Worm (Caenorhabditis elegans) whole organism, late embryonic: ENCODE measurements around the gene sru-48.
A peak's percentile ranks its signal among the peaks of the same experiment; 100 is the strongest.

Source experiments
- C08G9.2 ChIP-seq: sonication (generic microtip); optimal IDR thresholded peaks from 2 replicates; lab custom pipeline; 2016; ENCODE audit warnings: mild to moderate bottlenecking, missing genetic modification characterization, moderate library complexity, missing compliant biosample characterization
- C38D4.7 ChIP-seq: fragments of 200-800 bp; sonication (Bioruptor generic); optimal IDR thresholded peaks from 2 replicates; lab custom pipeline; 2018; ENCODE audit warnings: mild to moderate bottlenecking, missing genetic modification characterization, moderate library complexity, missing compliant biosample characterization
- T23F11.4 ChIP-seq: fragments of 200-800 bp; sonication (Bioruptor generic); optimal IDR thresholded peaks from 2 replicates; lab custom pipeline; 2018; ENCODE audit warnings: mild to moderate bottlenecking, missing genetic modification characterization, missing compliant biosample characterization
- Y22D7AL.16 ChIP-seq: sonication (generic microtip); optimal IDR thresholded peaks from 2 replicates; lab custom pipeline; 2016; ENCODE audit warnings: missing genetic modification characterization, missing compliant biosample characterization
- ceh-18 ChIP-seq: sonication (generic microtip); optimal IDR thresholded peaks from 2 replicates; lab custom pipeline; 2016; ENCODE audit warnings: missing genetic modification characterization, missing compliant biosample characterization
- ceh-19 ChIP-seq: fragments of 200-800 bp; sonication (Bioruptor generic); optimal IDR thresholded peaks from 2 replicates; lab custom pipeline; 2018; ENCODE audit warnings: mild to moderate bottlenecking, missing genetic modification characterization, missing compliant biosample characterization
- ceh-22 ChIP-seq: sonication (generic microtip); optimal IDR thresholded peaks from 2 replicates; lab custom pipeline; 2017; ENCODE audit warnings: missing biosample characterization, missing genetic modification characterization
- ceh-24 ChIP-seq: sonication (generic microtip); optimal IDR thresholded peaks from 2 replicates; lab custom pipeline; 2016; ENCODE audit warnings: mild to moderate bottlenecking, missing genetic modification characterization, missing compliant biosample characterization
- ceh-31 ChIP-seq: sonication (generic microtip); optimal IDR thresholded peaks from 2 replicates; lab custom pipeline; 2016; ENCODE audit warnings: missing genetic modification characterization, missing compliant biosample characterization
- ceh-34 ChIP-seq: sonication (generic microtip); optimal IDR thresholded peaks from 2 replicates; lab custom pipeline; 2016; ENCODE audit warnings: mild to moderate bottlenecking, missing genetic modification characterization, missing compliant biosample characterization
- ceh-48 ChIP-seq: sonication (generic microtip); optimal IDR thresholded peaks from 2 replicates; lab custom pipeline; 2016; ENCODE audit warnings: missing genetic modification characterization, inconsistent platforms, missing compliant biosample characterization
- ceh-6 ChIP-seq: fragments of 200-800 bp; sonication (Bioruptor generic); optimal IDR thresholded peaks from 2 replicates; lab custom pipeline; 2018; ENCODE audit warnings: mild to moderate bottlenecking, missing genetic modification characterization, missing compliant biosample characterization
- che-1 ChIP-seq: sonication (generic microtip); optimal IDR thresholded peaks from 2 replicates; lab custom pipeline; 2016; ENCODE audit warnings: mild to moderate bottlenecking, missing genetic modification characterization, missing compliant biosample characterization
- dmd-4 ChIP-seq: sonication (generic microtip); optimal IDR thresholded peaks from 2 replicates; lab custom pipeline; 2016; ENCODE audit warnings: borderline replicate concordance, missing genetic modification characterization, missing compliant biosample characterization
- elt-4 ChIP-seq: sonication (generic microtip); optimal IDR thresholded peaks from 2 replicates; lab custom pipeline; 2016; ENCODE audit warnings: missing genetic modification characterization, missing compliant biosample characterization
- fax-1 ChIP-seq: sonication (generic microtip); optimal IDR thresholded peaks from 2 replicates; lab custom pipeline; 2016; ENCODE audit warnings: missing genotype, missing genetic modification characterization, missing compliant biosample characterization
- hlh-13 ChIP-seq: fragments of 200-800 bp; sonication (Bioruptor generic); optimal IDR thresholded peaks from 2 replicates; lab custom pipeline; 2018; ENCODE audit warnings: mild to moderate bottlenecking, missing genetic modification characterization, missing compliant biosample characterization
- hlh-30 ChIP-seq: sonication (generic microtip); optimal IDR thresholded peaks from 2 replicates; lab custom pipeline; 2017; ENCODE audit warnings: antibody characterized with exemption, missing genetic modification characterization, missing compliant biosample characterization; ENCODE audit not compliant: insufficient read depth
- lim-6 ChIP-seq: sonication (generic microtip); optimal IDR thresholded peaks from 2 replicates; lab custom pipeline; 2016; ENCODE audit warnings: missing genetic modification characterization, missing compliant biosample characterization
- lin-11 ChIP-seq: fragments of 200-800 bp; sonication (Bioruptor generic); optimal IDR thresholded peaks from 2 replicates; lab custom pipeline; 2018; ENCODE audit warnings: mild to moderate bottlenecking, missing genetic modification characterization, missing compliant biosample characterization
- nfya-1 ChIP-seq: sonication (generic microtip); optimal IDR thresholded peaks from 2 replicates; lab custom pipeline; 2017; ENCODE audit warnings: missing genetic modification characterization, mild to moderate bottlenecking, missing compliant biosample characterization, antibody characterized with exemption, moderate library complexity
- nhr-11 ChIP-seq: fragments of 150-350 bp; optimal IDR thresholded peaks from 2 replicates; lab custom pipeline; 2014; ENCODE audit warnings: missing biosample characterization, missing genetic modification characterization
- nhr-232 ChIP-seq: sonication (generic microtip); optimal IDR thresholded peaks from 2 replicates; lab custom pipeline; 2016; ENCODE audit warnings: missing genetic modification characterization, missing compliant biosample characterization
- npax-4 ChIP-seq: sonication (generic microtip); optimal IDR thresholded peaks from 2 replicates; lab custom pipeline; 2016; ENCODE audit warnings: missing genetic modification characterization, missing compliant biosample characterization
- odd-2 ChIP-seq: sonication (generic microtip); optimal IDR thresholded peaks from 2 replicates; lab custom pipeline; 2017; ENCODE audit warnings: antibody characterized with exemption, mild to moderate bottlenecking, missing genetic modification characterization, missing compliant biosample characterization
- pha-4 ChIP-seq: fragments of 150-350 bp; optimal IDR thresholded peaks from 2 replicates; lab custom pipeline; 2018; ENCODE audit warnings: missing biosample characterization, missing genetic modification reagents, missing genetic modification characterization
- pqm-1 ChIP-seq: sonication (generic microtip); optimal IDR thresholded peaks from 2 replicates; lab custom pipeline; 2016; ENCODE audit warnings: missing genetic modification characterization, missing compliant biosample characterization
- pros-1 ChIP-seq: fragments of 150-350 bp; optimal IDR thresholded peaks from 2 replicates; lab custom pipeline; 2014; ENCODE audit warnings: missing biosample characterization, missing genetic modification reagents, missing genetic modification characterization
- ref-2 ChIP-seq: sonication (generic microtip); optimal IDR thresholded peaks from 2 replicates; lab custom pipeline; 2016; ENCODE audit warnings: missing genetic modification characterization, missing compliant biosample characterization
- rnt-1 ChIP-seq: sonication (generic microtip); optimal IDR thresholded peaks from 2 replicates; lab custom pipeline; 2016; ENCODE audit warnings: missing genetic modification characterization, missing compliant biosample characterization
- syd-9 ChIP-seq: sonication (generic microtip); optimal IDR thresholded peaks from 2 replicates; lab custom pipeline; 2016; ENCODE audit warnings: mild to moderate bottlenecking, missing genetic modification characterization, moderate library complexity, missing compliant biosample characterization
- tbx-7 ChIP-seq: sonication (generic microtip); optimal IDR thresholded peaks from 2 replicates; lab custom pipeline; 2016; ENCODE audit warnings: missing genotype, missing genetic modification characterization, missing compliant biosample characterization
- ttx-3 ChIP-seq: sonication (generic microtip); optimal IDR thresholded peaks from 2 replicates; lab custom pipeline; 2016; ENCODE audit warnings: missing genetic modification reagents, missing genetic modification characterization, missing compliant biosample characterization
- unc-55 ChIP-seq: sonication (generic microtip); optimal IDR thresholded peaks from 2 replicates; lab custom pipeline; 2017; ENCODE audit warnings: missing biosample characterization, missing genetic modification reagents, missing genetic modification characterization
- unc-86 ChIP-seq: sonication (generic microtip); optimal IDR thresholded peaks from 2 replicates; lab custom pipeline; 2016; ENCODE audit warnings: missing genetic modification characterization, missing compliant biosample characterization
- zip-5 ChIP-seq: sonication (generic microtip); optimal IDR thresholded peaks from 2 replicates; lab custom pipeline; 2016; ENCODE audit warnings: missing genetic modification characterization, missing compliant biosample characterization
- ztf-16 ChIP-seq: sonication (generic microtip); optimal IDR thresholded peaks from 2 replicates; lab custom pipeline; 2017; ENCODE audit warnings: missing genetic modification characterization, missing compliant biosample characterization

The sru-48 gene

DNA sequence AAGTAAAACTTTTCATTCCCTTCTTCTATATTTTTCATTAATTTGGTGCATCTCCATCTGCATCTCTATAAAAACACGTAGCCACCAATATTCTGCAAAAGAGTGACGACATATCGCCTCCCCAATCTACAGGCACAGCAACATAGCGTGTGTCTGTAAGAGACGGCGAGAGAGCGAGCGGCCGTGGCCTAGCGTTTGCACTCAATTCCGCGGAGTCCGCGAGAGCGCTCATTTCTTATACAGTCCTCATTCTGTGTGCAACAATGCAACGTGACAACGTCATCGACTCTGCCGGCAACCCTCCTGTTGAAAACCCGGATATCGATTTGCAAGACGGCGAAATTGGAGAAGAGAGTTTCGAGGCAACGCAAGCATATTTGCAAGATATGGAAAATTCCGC lies 25.6 kb downstream of the sru-48 start, which contains the start of gene H28G03.2 (continued):
- no peak for TF ChIP-seq syd-9 (tag; lab: Kevin White, UChicago)
- TF ChIP-seq nhr-232 (tag; lab: Kevin White, UChicago): no peak
- TF ChIP-seq npax-4 (tag; lab: Kevin White, UChicago): no peak
- no peak for TF ChIP-seq ceh-18
- no peak for TF ChIP-seq ceh-48 (tag; lab: Kevin White, UChicago)
- no peak for TF ChIP-seq pha-4 (tag; lab: Kevin White, UChicago)
- no peak for TF ChIP-seq lim-6 (tag; lab: Kevin White, UChicago)
- no peak for TF ChIP-seq ztf-16 (tag; lab: Kevin White, UChicago)
- TF ChIP-seq unc-86: no peak
- TF ChIP-seq ref-2 (tag; lab: Kevin White, UChicago): peak; percentile 33
- TF ChIP-seq ceh-6: no peak
- TF ChIP-seq, all 69 proteins: peak for 8

DNA sequence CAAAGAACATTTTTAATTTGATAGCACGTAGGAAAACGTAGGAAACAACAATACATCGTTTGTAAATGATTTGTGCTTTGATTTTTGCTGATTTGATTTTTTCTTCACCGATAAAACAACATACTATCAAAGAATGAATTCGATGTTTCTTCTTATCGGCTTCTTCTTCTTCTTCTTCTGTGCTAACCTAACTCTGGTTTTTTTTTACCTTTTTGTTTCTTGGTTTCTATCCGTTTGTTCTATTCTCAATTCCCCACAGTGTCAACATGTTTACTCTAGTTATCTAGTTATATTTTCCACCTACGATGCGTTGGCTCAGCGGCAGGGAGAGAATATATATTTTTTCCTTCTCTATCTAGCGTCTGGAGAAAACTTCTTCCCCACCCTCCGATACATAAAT lies 27.8 kb downstream of the sru-48 start:
- no peak for TF ChIP-seq pqm-1 (tag; lab: Kevin White, UChicago)
- TF ChIP-seq nfya-1 (tag; lab: Kevin White, UChicago): no peak
- TF ChIP-seq ceh-24: no peak
- no peak for TF ChIP-seq fax-1
- no peak for TF ChIP-seq ceh-19 (GFP tag; lab: Kevin White, UChicago)
- no peak for TF ChIP-seq pha-4 (tag; lab: Kevin White, UChicago)
- no peak for TF ChIP-seq dmd-4 (tag; lab: Kevin White, UChicago)
- no peak for TF ChIP-seq C08G9.2
- TF ChIP-seq zip-5 (tag; lab: Kevin White, UChicago): no peak
- no peak for TF ChIP-seq tbx-7
- TF ChIP-seq lin-11 (tag; lab: Kevin White, UChicago): no peak
- TF ChIP-seq unc-55 (GFP tag; lab: Kevin White, UChicago): no peak
- TF ChIP-seq che-1: no peak
- TF ChIP-seq rnt-1 (tag; lab: Kevin White, UChicago): no peak
- no peak for TF ChIP-seq ttx-3 (tag; lab: Kevin White, UChicago)
- no peak for TF ChIP-seq elt-4 (tag; lab: Kevin White, UChicago)
- TF ChIP-seq ref-2 (tag; lab: Kevin White, UChicago): no peak
- no peak for TF ChIP-seq nhr-232 (tag; lab: Kevin White, UChicago)
- no peak for TF ChIP-seq Y22D7AL.16 (tag; lab: Kevin White, UChicago)

DNA sequence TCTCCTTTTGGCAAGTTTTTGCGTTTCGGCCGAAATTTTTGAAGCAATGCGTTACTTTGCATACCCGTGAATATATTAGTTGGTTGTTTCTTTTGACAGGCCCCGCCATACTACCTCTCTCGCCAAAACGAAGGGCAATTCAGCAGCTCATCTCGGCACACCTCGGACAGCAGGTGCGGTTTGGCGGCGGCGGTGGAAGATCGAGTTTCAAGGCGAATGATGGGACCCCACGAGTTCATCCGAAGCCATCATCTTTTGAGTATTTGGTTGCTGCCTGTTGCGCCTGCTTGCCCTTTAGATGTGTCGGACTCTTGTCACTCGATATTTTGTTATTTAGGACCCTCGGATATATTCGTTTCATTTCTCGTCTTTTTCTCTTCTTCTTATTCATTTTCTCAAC lies 28.4 kb downstream of the sru-48 start:
- TF ChIP-seq nhr-11 (tag; lab: Kevin White, UChicago) (no peak), lim-6 (tag; lab: Kevin White, UChicago) (no peak), odd-2 (tag; lab: Kevin White, UChicago) (no peak), ttx-3 (tag; lab: Kevin White, UChicago) (no peak), ceh-31 (tag; lab: Kevin White, UChicago) (no peak), pros-1 (tag; lab: Kevin White, UChicago) (no peak), ceh-34 (peak; percentile 88), ceh-22 (tag; lab: Kevin White, UChicago) (no peak), T23F11.4 (GFP tag; lab: Kevin White, UChicago) (no peak), hlh-13 (GFP tag; lab: Kevin White, UChicago) (no peak), syd-9 (tag; lab: Kevin White, UChicago) (no peak), che-1 (no peak), C38D4.7 (no peak), hlh-30 (no peak), ceh-19 (GFP tag; lab: Kevin White, UChicago) (peak; percentile 5), ceh-24 (no peak), dmd-4 (tag; lab: Kevin White, UChicago) (no peak), ceh-18 (peak; percentile 1)
- TF ChIP-seq, all 69 proteins: peak for 3

DNA sequence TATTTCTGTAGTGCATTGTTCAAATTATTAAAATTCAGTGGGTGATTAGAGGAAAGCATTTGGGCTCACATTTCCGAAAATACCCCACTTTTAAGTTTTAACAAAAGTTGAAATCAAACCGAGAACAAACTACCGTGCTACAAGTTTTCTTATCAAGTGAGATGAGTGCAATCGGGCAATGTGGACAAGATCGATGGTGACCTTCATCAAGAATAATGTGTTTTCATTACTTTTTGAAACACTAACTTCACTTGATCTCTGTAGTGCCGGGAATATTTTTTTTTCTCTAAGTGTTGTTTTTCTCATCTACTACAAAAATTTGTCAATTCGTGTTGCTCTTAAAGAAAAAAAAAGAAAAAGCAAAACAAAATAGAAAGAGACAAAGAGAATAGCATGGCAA lies 28.9 kb downstream of the sru-48 start:
- TF ChIP-seq zip-5 (tag; lab: Kevin White, UChicago): no peak
- no peak for TF ChIP-seq ceh-24
- TF ChIP-seq, all 69 proteins: peak for 0
